Worm (Caenorhabditis elegans) whole organism, L3 larva: ENCODE results near the gene EGAP5.1.

Experiments used
- ceh-16 ChIP-seq: sonication (generic microtip); optimal IDR thresholded peaks from 2 replicates; lab custom pipeline; 2017; ENCODE audit warnings: missing biosample characterization, missing genetic modification characterization
- ceh-9 ChIP-seq: sonication (generic microtip); optimal IDR thresholded peaks from 2 replicates; lab custom pipeline; 2018; ENCODE audit warnings: missing biosample characterization, missing genetic modification characterization
- daf-12 ChIP-seq: fragments of 150-350 bp; optimal IDR thresholded peaks from 2 replicates; lab custom pipeline; 2014; ENCODE audit warnings: missing biosample characterization, missing genetic modification reagents, missing genetic modification characterization
- egl-27 ChIP-seq: sonication (generic microtip); optimal IDR thresholded peaks from 4 replicates; lab custom pipeline; 2017; ENCODE audit warnings: missing biosample characterization, missing genetic modification reagents, missing genetic modification characterization
- elt-1 ChIP-seq: fragments of 150-350 bp; optimal IDR thresholded peaks from 2 replicates; lab custom pipeline; 2014; ENCODE audit warnings: missing biosample characterization, missing genetic modification characterization
- elt-3 ChIP-seq, 3 experiments: fragments of 150-350 bp in 1 of 3; sonication (generic microtip) in 2 of 3; optimal IDR thresholded peaks; 2 replicates in 2 of 3; 4 replicates in 1 of 3; lab custom pipeline; 2014 to 2017; ENCODE audit warnings: missing biosample characterization in 3 of 3, missing genetic modification characterization in 3 of 3
- fkh-10 ChIP-seq: sonication (generic microtip); optimal IDR thresholded peaks from 2 replicates; lab custom pipeline; 2017; ENCODE audit warnings: missing biosample characterization, missing genetic modification reagents, missing genetic modification characterization
- fos-1 ChIP-seq: fragments of 150-350 bp; optimal IDR thresholded peaks from 2 replicates; lab custom pipeline; 2014; ENCODE audit warnings: missing biosample characterization, missing genetic modification characterization
- hmg-11 ChIP-seq: sonication (generic microtip); optimal IDR thresholded peaks from 2 replicates; lab custom pipeline; 2016; ENCODE audit warnings: missing genetic modification characterization, missing compliant biosample characterization
- jun-1 ChIP-seq: fragments of 150-350 bp; optimal IDR thresholded peaks from 2 replicates; lab custom pipeline; 2014; ENCODE audit warnings: missing biosample characterization, missing genetic modification reagents, missing genetic modification characterization
- lin-15B ChIP-seq: fragments of 150-350 bp; optimal IDR thresholded peaks from 2 replicates; lab custom pipeline; 2014; ENCODE audit warnings: missing biosample characterization, missing genetic modification characterization
- lsy-12 ChIP-seq: sonication (generic microtip); optimal IDR thresholded peaks from 2 replicates; lab custom pipeline; 2016; ENCODE audit warnings: mild to moderate bottlenecking, missing genetic modification characterization, missing compliant biosample characterization
- mdl-1 ChIP-seq: fragments of 150-350 bp; optimal IDR thresholded peaks from 2 replicates; lab custom pipeline; 2014; ENCODE audit warnings: missing biosample characterization, missing genetic modification characterization
- mml-1 ChIP-seq: fragments of 150-350 bp; sonication (generic microtip); optimal IDR thresholded peaks from 3 replicates; lab custom pipeline; 2014; ENCODE audit warnings: missing biosample characterization, missing genetic modification characterization
- nfya-1 ChIP-seq: sonication (generic microtip); optimal IDR thresholded peaks from 2 replicates; lab custom pipeline; 2017; ENCODE audit warnings: missing genetic modification characterization, mild to moderate bottlenecking, missing compliant biosample characterization, antibody characterized with exemption, moderate library complexity; ENCODE audit not compliant: insufficient read depth
- nhr-11 ChIP-seq: fragments of 150-350 bp; optimal IDR thresholded peaks from 2 replicates; lab custom pipeline; 2014; ENCODE audit warnings: missing biosample characterization, missing genetic modification characterization
- nhr-23 ChIP-seq: fragments of 150-350 bp; optimal IDR thresholded peaks from 2 replicates; lab custom pipeline; 2014; ENCODE audit warnings: missing biosample characterization, missing genetic modification reagents, missing genetic modification characterization
- nhr-25 ChIP-seq: sonication (generic microtip); optimal IDR thresholded peaks from 2 replicates; lab custom pipeline; 2017; ENCODE audit warnings: missing biosample characterization, missing genetic modification characterization
- nhr-43 ChIP-seq: sonication (generic microtip); optimal IDR thresholded peaks from 2 replicates; lab custom pipeline; 2016; ENCODE audit warnings: mild to moderate bottlenecking, missing genetic modification characterization, missing compliant biosample characterization; ENCODE audit not compliant: poor library complexity, severe bottlenecking
- nhr-67 ChIP-seq: fragments of 150-350 bp; optimal IDR thresholded peaks from 2 replicates; lab custom pipeline; 2014; ENCODE audit warnings: missing biosample characterization, missing genetic modification characterization
- nhr-76 ChIP-seq: fragments of 150-350 bp; sonication (generic microtip); optimal IDR thresholded peaks from 5 replicates; lab custom pipeline; 2014; ENCODE audit warnings: missing biosample characterization, missing genetic modification characterization
- nhr-77 ChIP-seq: fragments of 150-350 bp; optimal IDR thresholded peaks from 2 replicates; lab custom pipeline; 2014; ENCODE audit warnings: missing biosample characterization, missing genetic modification characterization
- pha-4 ChIP-seq: fragments of 150-350 bp; optimal IDR thresholded peaks from 2 replicates; lab custom pipeline; 2014; ENCODE audit warnings: missing biosample characterization, missing genetic modification reagents, missing genetic modification characterization
- sea-2 ChIP-seq: fragments of 150-350 bp; sonication (generic microtip); optimal IDR thresholded peaks from 4 replicates; lab custom pipeline; 2014; ENCODE audit warnings: missing biosample characterization, missing genetic modification reagents, missing genetic modification characterization
- skn-1 ChIP-seq: fragments of 150-350 bp; optimal IDR thresholded peaks from 2 replicates; lab custom pipeline; 2014; ENCODE audit warnings: missing biosample characterization, missing genetic modification characterization
- tbx-2 ChIP-seq: sonication (generic microtip); optimal IDR thresholded peaks from 2 replicates; lab custom pipeline; 2016; ENCODE audit warnings: mild to moderate bottlenecking, missing genetic modification characterization, missing compliant biosample characterization
- zag-1 ChIP-seq: fragments of 150-350 bp; optimal IDR thresholded peaks from 2 replicates; lab custom pipeline; 2014; ENCODE audit warnings: missing biosample characterization, missing genetic modification characterization
- ztf-4 ChIP-seq: fragments of 150-350 bp; optimal IDR thresholded peaks from 2 replicates; lab custom pipeline; 2014; ENCODE audit warnings: missing biosample characterization, missing genetic modification characterization

EGAP5.1 gene

ce11 chrX:5137716-5138470 lies 25.0 kb upstream of the EGAP5.1 start:
- TF ChIP-seq lsy-12 (tag; lab: Kevin White, UChicago) (no peak), nhr-25 (tag; lab: Kevin White, UChicago) (peak; percentile 57), elt-1 (tag; lab: Kevin White, UChicago) (peak; percentile 8), lin-15B (tag; lab: Kevin White, UChicago) (no peak), nhr-76 (tag; lab: Kevin White, UChicago) (no peak), skn-1 (tag; lab: Kevin White, UChicago) (no peak)

ce11 chrX:5140177-5140576 lies 22.7 kb upstream of the EGAP5.1 start:
- TF ChIP-seq ceh-9 (tag; lab: Kevin White, UChicago) (no peak), lin-15B (tag; lab: Kevin White, UChicago) (no peak), nhr-76 (tag; lab: Kevin White, UChicago) (no peak), mdl-1 (tag; lab: Kevin White, UChicago) (no peak), nfya-1 (tag; lab: Kevin White, UChicago) (peak; percentile 43), ztf-4 (no peak), tbx-2 (tag; lab: Kevin White, UChicago) (no peak), hmg-11 (peak; percentile 76), ceh-16 (tag; lab: Kevin White, UChicago) (no peak), egl-27 (tag; lab: Kevin White, UChicago) (no peak), fos-1 (tag; lab: Kevin White, UChicago) (no peak), skn-1 (tag; lab: Kevin White, UChicago) (no peak), nhr-77 (no peak), nhr-11 (tag; lab: Kevin White, UChicago) (no peak), nhr-67 (no peak)

- TF ChIP-seq elt-1 (tag; lab: Kevin White, UChicago) (no peak), pha-4 (tag; lab: Kevin White, UChicago) (peak; percentile 88)
Measured at ce11 chrX:5142403-5142802, 20.5 kb upstream of the EGAP5.1 start.

ce11 chrX:5147918-5148317 lies 14.9 kb upstream of the EGAP5.1 start, which contains the start of gene C31H2.14:
Gene C31H2.14, plus strand, starts transcription at chrX:5148218.
- TF ChIP-seq nhr-43 (peak; percentile 49), nhr-77 (no peak), nhr-23 (tag; lab: Kevin White, UChicago) (peak; percentile 75)
- TF ChIP-seq, all 47 proteins: peak for 2

- TF ChIP-seq nhr-23 (tag; lab: Kevin White, UChicago), result peak; percentile 84
- TF ChIP-seq elt-3 (tag; optimal IDR thresholded peaks at IDR 0.05; lab: Kevin White, UChicago), result no peak
Measured at ce11 chrX:5150389-5150788, 12.5 kb upstream of the EGAP5.1 start, which contains the start of gene dpy-8. Gene dpy-8, minus strand, starts transcription at chrX:5150476.

ce11 chrX:5151403-5151802 lies 11.5 kb upstream of the EGAP5.1 start:
- no peak for TF ChIP-seq jun-1 (tag; lab: Kevin White, UChicago)
- no peak for TF ChIP-seq sea-2
- TF ChIP-seq ceh-9 (tag; lab: Kevin White, UChicago), result no peak
- TF ChIP-seq lin-15B (tag; lab: Kevin White, UChicago), result no peak

ce11 chrX:5151866-5152265 lies 11.0 kb upstream of the EGAP5.1 start:
- TF ChIP-seq fkh-10 (GFP tag; lab: Kevin White, UChicago) (no peak), zag-1 (tag; lab: Kevin White, UChicago) (no peak), mml-1 (no peak), daf-12 (tag; lab: Kevin White, UChicago) (no peak)
